Fruit fly (Drosophila melanogaster) whole organism, embryonic: ENCODE measurements around the gene CG14650.

Source experiments
- BtbVII ChIP-seq: fragments of 200-800 bp; sonication (Bioruptor generic); optimal IDR thresholded peaks from 3 replicates; lab custom pipeline; 2017; ENCODE audit warnings: missing biosample characterization, mild to moderate bottlenecking, missing genetic modification characterization
- CG10462 ChIP-seq: fragments of 200-800 bp; sonication (Bioruptor generic); optimal IDR thresholded peaks from 2 replicates; lab custom pipeline; 2016; ENCODE audit warnings: missing biosample characterization, missing genetic modification characterization
- CG11085 ChIP-seq: fragments of 200-800 bp; sonication (Bioruptor generic); IDR thresholded peaks from 2 replicates; pipeline ENCODE4 v1.3.6; 2022; ENCODE audit warnings: missing biosample characterization, missing genetic modification characterization
- CG11695 ChIP-seq: fragments of 200-800 bp; sonication (Bioruptor generic); IDR thresholded peaks from 3 replicates; pipeline ENCODE4 v1.3.6; 2022; ENCODE audit warnings: missing biosample characterization, missing genetic modification characterization
- CG12155 ChIP-seq: fragments of 200-800 bp; sonication (Bioruptor generic); optimal IDR thresholded peaks from 3 replicates; lab custom pipeline; 2016; ENCODE audit warnings: missing biosample characterization, missing genetic modification characterization
- CG15011 ChIP-seq: fragments of 200-800 bp; sonication (Bioruptor generic); optimal IDR thresholded peaks from 3 replicates; lab custom pipeline; 2018; ENCODE audit warnings: missing biosample characterization, mild to moderate bottlenecking, missing genetic modification characterization
- CG17802 ChIP-seq: fragments of 200-800 bp; sonication (Bioruptor generic); optimal IDR thresholded peaks from 2 replicates; lab custom pipeline; 2018; ENCODE audit warnings: missing biosample characterization, mild to moderate bottlenecking, missing genetic modification characterization, moderate library complexity
- CG30431 ChIP-seq: fragments of 200-800 bp; sonication (Bioruptor generic); optimal IDR thresholded peaks from 2 replicates; lab custom pipeline; 2017; ENCODE audit warnings: missing biosample characterization, missing genetic modification characterization
- CG34224 ChIP-seq: fragments of 200-800 bp; sonication (Bioruptor generic); IDR thresholded peaks from 3 replicates; pipeline ENCODE4 v1.3.6; 2022; ENCODE audit warnings: missing biosample characterization, missing genetic modification characterization; ENCODE audit not compliant: partially characterized antibody
- CG4282 ChIP-seq: fragments of 200-800 bp; sonication (Bioruptor generic); optimal IDR thresholded peaks from 2 replicates; lab custom pipeline; 2016; ENCODE audit warnings: missing biosample characterization, missing genetic modification characterization
- CG6654 ChIP-seq: fragments of 200-800 bp; sonication (Bioruptor generic); optimal IDR thresholded peaks from 2 replicates; lab custom pipeline; 2017; ENCODE audit warnings: missing biosample characterization, mild to moderate bottlenecking, missing genetic modification characterization
- CG8944 ChIP-seq: fragments of 200-800 bp; sonication (Bioruptor generic); optimal IDR thresholded peaks from 3 replicates; lab custom pipeline; 2016; ENCODE audit warnings: missing biosample characterization, missing genetic modification characterization
- CoRest ChIP-seq: fragments of 200-800 bp; sonication (Bioruptor generic); optimal IDR thresholded peaks from 3 replicates; lab custom pipeline; 2018; ENCODE audit warnings: missing biosample characterization, mild to moderate bottlenecking, missing genetic modification characterization, moderate library complexity
- Dad ChIP-seq: fragments of 200-800 bp; sonication (Bioruptor generic); optimal IDR thresholded peaks from 3 replicates; lab custom pipeline; 2016; ENCODE audit warnings: missing biosample characterization, missing genetic modification characterization
- Dek ChIP-seq: fragments of 200-800 bp; sonication (Bioruptor generic); optimal IDR thresholded peaks from 3 replicates; lab custom pipeline; 2019; ENCODE audit warnings: missing biosample characterization, mild to moderate bottlenecking, missing genetic modification characterization, moderate library complexity
- Dfd ChIP-seq, 2 experiments: fragments of >200 bp; optimal IDR thresholded peaks; 2 replicates each; lab custom pipeline; 2017; ENCODE audit warnings: missing biosample characterization in 2 of 2, missing genetic modification characterization in 2 of 2
- Dref ChIP-seq: fragments of 200-800 bp; sonication (Bioruptor generic); IDR thresholded peaks from 2 replicates; pipeline ENCODE4 v1.3.6; 2022; ENCODE audit warnings: missing biosample characterization, missing genetic modification characterization
- E2f1 ChIP-seq: fragments of 200-800 bp; sonication (Bioruptor generic); IDR thresholded peaks from 2 replicates; pipeline ENCODE4 v1.3.6; 2022; ENCODE audit warnings: missing biosample characterization, missing genetic modification characterization
- Elba2 ChIP-seq: fragments of 200-800 bp; sonication (Bioruptor generic); optimal IDR thresholded peaks from 3 replicates; lab custom pipeline; 2016; ENCODE audit warnings: missing biosample characterization, missing genetic modification characterization
- Ets65A ChIP-seq: fragments of 200-800 bp; sonication (Bioruptor generic); peaks from one replicate; lab custom pipeline; 2016; ENCODE audit warnings: missing biosample characterization, missing genetic modification characterization
- Ets97D ChIP-seq: fragments of 200-800 bp; sonication (Bioruptor generic); optimal IDR thresholded peaks from 3 replicates; lab custom pipeline; 2016; ENCODE audit warnings: missing biosample characterization, missing genetic modification characterization
- HLH4C ChIP-seq: fragments of 200-800 bp; sonication (Bioruptor generic); IDR thresholded peaks from 3 replicates; pipeline ENCODE4 v1.3.6; 2022; ENCODE audit warnings: missing biosample characterization, missing genetic modification characterization; ENCODE audit not compliant: partially characterized antibody
- Hey ChIP-seq: fragments of 200-800 bp; sonication (Bioruptor generic); optimal IDR thresholded peaks from 3 replicates; lab custom pipeline; 2018; ENCODE audit warnings: missing biosample characterization, mild to moderate bottlenecking, missing genetic modification characterization
- HmgZ ChIP-seq: fragments of 200-800 bp; sonication (Bioruptor generic); optimal IDR thresholded peaks from 2 replicates; lab custom pipeline; 2018; ENCODE audit warnings: missing biosample characterization, mild to moderate bottlenecking, missing genetic modification characterization
- Lim3 ChIP-seq: fragments of 200-800 bp; sonication (Bioruptor generic); IDR thresholded peaks from 2 replicates; pipeline ENCODE4 v1.3.6; 2022; ENCODE audit warnings: missing biosample characterization, missing genetic modification characterization
- NFAT ChIP-seq: fragments of 200-800 bp; sonication (Bioruptor generic); IDR thresholded peaks from 2 replicates; pipeline ENCODE4 v1.3.6; 2022; ENCODE audit warnings: missing biosample characterization, missing genetic modification characterization
- Oaz ChIP-seq: fragments of 200-800 bp; sonication (Bioruptor generic); IDR thresholded peaks from 2 replicates; pipeline ENCODE4 v1.3.6; 2022; ENCODE audit warnings: missing biosample characterization, missing genetic modification characterization
- Oli ChIP-seq: fragments of 200-800 bp; sonication (Bioruptor generic); optimal IDR thresholded peaks from 2 replicates; lab custom pipeline; 2018; ENCODE audit warnings: missing biosample characterization, mild to moderate bottlenecking, missing genetic modification characterization, moderate library complexity
- Sox102F ChIP-seq: fragments of 200-800 bp; sonication (Bioruptor generic); optimal IDR thresholded peaks from 2 replicates; lab custom pipeline; 2018; ENCODE audit warnings: missing biosample characterization, mild to moderate bottlenecking, missing genetic modification characterization, moderate library complexity
- Sry-δ ChIP-seq: fragments of 200-800 bp; sonication (Bioruptor generic); optimal IDR thresholded peaks from 2 replicates; lab custom pipeline; 2016; ENCODE audit warnings: missing biosample characterization, missing genetic modification characterization
- YL-1 ChIP-seq: fragments of 200-800 bp; sonication (Bioruptor generic); optimal IDR thresholded peaks from 3 replicates; lab custom pipeline; 2017; ENCODE audit warnings: missing biosample characterization, mild to moderate bottlenecking, missing genetic modification characterization
- ap ChIP-seq: fragments of 200-800 bp; sonication (Bioruptor generic); IDR thresholded peaks from 2 replicates; pipeline ENCODE4 v1.3.6; 2022; ENCODE audit warnings: missing biosample characterization, missing genetic modification characterization
- bab2 ChIP-seq: fragments of 200-800 bp; sonication (Bioruptor generic); optimal IDR thresholded peaks from 2 replicates; lab custom pipeline; 2016; ENCODE audit warnings: missing biosample characterization, missing genetic modification characterization
- chif ChIP-seq, 2 experiments: fragments of 200-800 bp; sonication (Bioruptor generic); optimal IDR thresholded peaks; 3 replicates each; lab custom pipeline; 2016; ENCODE audit warnings: missing biosample characterization in 2 of 2, missing genetic modification characterization in 2 of 2
- ci ChIP-seq: fragments of 200-800 bp; sonication (Bioruptor generic); IDR thresholded peaks from 3 replicates; pipeline ENCODE4 v1.3.6; 2022; ENCODE audit warnings: missing biosample characterization, missing genetic modification characterization
- emc ChIP-seq: fragments of 200-800 bp; sonication (Bioruptor generic); optimal IDR thresholded peaks from 2 replicates; lab custom pipeline; 2016; ENCODE audit warnings: missing biosample characterization, missing genetic modification characterization
- ewg ChIP-seq: fragments of 200-800 bp; sonication (Bioruptor generic); optimal IDR thresholded peaks from 3 replicates; lab custom pipeline; 2017; ENCODE audit warnings: mild to moderate bottlenecking, missing biosample characterization, missing genetic modification reagents, missing genetic modification characterization
- ftz-f1 ChIP-seq: fragments of 200-800 bp; sonication (Bioruptor generic); optimal IDR thresholded peaks from 2 replicates; lab custom pipeline; 2016; ENCODE audit warnings: missing biosample characterization, missing genetic modification characterization
- fu2 ChIP-seq: fragments of 200-800 bp; sonication (Bioruptor generic); optimal IDR thresholded peaks from 2 replicates; lab custom pipeline; 2016; ENCODE audit warnings: missing biosample characterization, missing genetic modification characterization
- grau ChIP-seq: fragments of 200-800 bp; optimal IDR thresholded peaks from 3 replicates; lab custom pipeline; 2019; ENCODE audit warnings: missing biosample characterization, mild to moderate bottlenecking, missing genetic modification characterization, moderate library complexity
- ken ChIP-seq: fragments of 200-800 bp; sonication (Bioruptor generic); IDR thresholded peaks from 3 replicates; pipeline ENCODE4 v1.3.6; 2022; ENCODE audit warnings: missing biosample characterization, missing genetic modification characterization
- lbe ChIP-seq: fragments of 200-800 bp; sonication (Bioruptor generic); optimal IDR thresholded peaks from 2 replicates; lab custom pipeline; 2016; ENCODE audit warnings: missing biosample characterization, mild to moderate bottlenecking, missing genetic modification characterization
- lilli ChIP-seq: fragments of 200-800 bp; sonication (Bioruptor generic); optimal IDR thresholded peaks from 3 replicates; lab custom pipeline; 2016; ENCODE audit warnings: missing biosample characterization, missing genetic modification characterization
- nerfin-2 ChIP-seq: fragments of 200-800 bp; sonication (Bioruptor generic); IDR thresholded peaks from 2 replicates; pipeline ENCODE4 v1.3.6; 2022; ENCODE audit warnings: missing biosample characterization, missing genetic modification characterization; ENCODE audit not compliant: partially characterized antibody
- p53 ChIP-seq: fragments of 200-800 bp; sonication (Bioruptor generic); optimal IDR thresholded peaks from 2 replicates; lab custom pipeline; 2016; ENCODE audit warnings: missing biosample characterization, missing genetic modification characterization
- ranshi ChIP-seq: fragments of 200-800 bp; sonication (Bioruptor generic); IDR thresholded peaks from 2 replicates; pipeline ENCODE4 v1.3.6; 2022; ENCODE audit warnings: missing biosample characterization, missing genetic modification characterization
- repo ChIP-seq: fragments of 200-800 bp; sonication (Bioruptor generic); optimal IDR thresholded peaks from 2 replicates; lab custom pipeline; 2016; ENCODE audit warnings: missing biosample characterization, missing genetic modification characterization
- scrt ChIP-seq: fragments of 200-800 bp; sonication (Bioruptor generic); optimal IDR thresholded peaks from 2 replicates; lab custom pipeline; 2018; ENCODE audit warnings: missing biosample characterization, mild to moderate bottlenecking, missing genetic modification characterization, moderate library complexity
- sob ChIP-seq: fragments of 200-800 bp; sonication (Bioruptor generic); IDR thresholded peaks from 2 replicates; pipeline ENCODE4 v1.3.6; 2022; ENCODE audit warnings: missing biosample characterization, missing genetic modification characterization
- tap ChIP-seq: fragments of 200-800 bp; optimal IDR thresholded peaks from 3 replicates; lab custom pipeline; 2019; ENCODE audit warnings: missing biosample characterization, mild to moderate bottlenecking, missing genetic modification characterization, moderate library complexity

The CG14650 gene

DNA sequence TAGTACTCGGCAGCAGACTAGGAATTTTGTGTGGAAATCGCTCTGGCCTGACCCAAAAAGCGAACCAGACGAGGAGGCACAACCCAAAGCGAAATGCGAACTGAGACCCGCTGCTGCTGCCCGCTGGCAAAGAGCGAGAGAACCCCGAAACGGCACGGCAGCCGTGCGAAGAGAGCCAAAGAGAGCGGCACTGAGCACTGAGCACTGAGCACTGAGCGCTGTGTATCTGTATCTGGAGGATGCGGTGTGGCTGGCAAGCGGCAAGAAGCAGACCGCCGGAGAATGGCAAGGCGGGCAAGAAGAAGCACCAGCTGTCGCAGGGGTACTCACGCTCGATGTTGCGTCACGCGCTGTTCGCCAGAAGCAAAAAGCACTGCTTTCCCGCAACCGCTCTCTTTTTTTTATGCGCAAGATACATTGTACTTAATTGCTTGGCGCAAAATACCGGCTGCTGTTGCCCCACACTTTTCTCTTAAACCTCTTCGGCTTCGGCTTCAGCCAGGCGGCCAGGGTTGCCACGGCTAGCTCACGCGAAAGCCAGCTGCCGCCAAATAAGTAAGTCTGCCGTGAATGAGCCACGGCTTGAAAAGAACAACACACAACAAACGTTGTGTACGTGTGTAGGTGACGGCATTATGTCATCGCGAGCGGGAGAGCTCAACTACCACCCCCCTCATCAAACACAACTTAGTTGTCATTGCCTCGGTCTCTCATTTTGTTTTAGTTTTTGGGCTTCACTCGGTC lies 16.2 kb downstream of the CG14650 start (continued):
- TF ChIP-seq lbe, result peak; percentile 47
- TF ChIP-seq CG11085 (GFP tag; lab: Robert Waterston, UW), result no peak
- TF ChIP-seq CG8944 (GFP tag; lab: Kevin White, UChicago), result no peak
- TF ChIP-seq CoRest (tag; lab: Kevin White, UChicago), result no peak
- peak; percentile 13 for TF ChIP-seq CG4282
- no peak for TF ChIP-seq Lim3
- TF ChIP-seq Oli (tag; lab: Kevin White, UChicago), result no peak
- no peak for TF ChIP-seq Elba2 (GFP tag; lab: Kevin White, UChicago)
- no peak for TF ChIP-seq Sox102F (GFP tag; lab: Kevin White, UChicago)
- TF ChIP-seq ftz-f1 (GFP tag; lab: Kevin White, UChicago), result peak; percentile 32
- TF ChIP-seq CG10462, result no peak
- TF ChIP-seq CG12155 (GFP tag; lab: Kevin White, UChicago), result no peak
- TF ChIP-seq Dref (GFP tag; lab: Robert Waterston, UW), result no peak
- peak; percentile 79; the same call in 2 of the 3 replicates for TF ChIP-seq ci (GFP tag; lab: Robert Waterston, UW)
- peak; percentile 19; the same call in 1 of the 3 replicates for TF ChIP-seq ken
- no peak for TF ChIP-seq Dek (tag; lab: Kevin White, UChicago)
- TF ChIP-seq ewg (GFP tag; lab: Kevin White, UChicago), result peak; percentile 77
- peak; percentile 41 for TF ChIP-seq HmgZ
- TF ChIP-seq CG30431 (GFP tag; lab: Kevin White, UChicago), result no peak
- TF ChIP-seq YL-1 (GFP tag; lab: Kevin White, UChicago), result peak; percentile 91
- no peak for TF ChIP-seq repo (GFP tag; lab: Kevin White, UChicago)
- TF ChIP-seq fu2 (GFP tag; lab: Kevin White, UChicago), result no peak
- TF ChIP-seq CG6654 (GFP tag; lab: Kevin White, UChicago), result no peak
- TF ChIP-seq Ets97D, result peak; percentile 49
- no peak for TF ChIP-seq Oaz (GFP tag; lab: Robert Waterston, UW)
- no peak for TF ChIP-seq Dfd (GFP tag; optimal IDR thresholded peaks at IDR 0.05; lab: Kevin White, UChicago)
- 0 out of 2 replicates have a peak, but pooled peaks have one; percentile 28 for TF ChIP-seq NFAT (GFP tag; lab: Robert Waterston, UW)
- TF ChIP-seq tap (tag; lab: Kevin White, UChicago), result no peak
- no peak for TF ChIP-seq bab2 (GFP tag; lab: Kevin White, UChicago)
- TF ChIP-seq Hey (tag; lab: Kevin White, UChicago), result peak; percentile 1
- no peak for TF ChIP-seq nerfin-2 (GFP tag; lab: Robert Waterston, UW)
- peak; percentile 33; the same call in 1 of the 2 replicates for TF ChIP-seq ranshi
- TF ChIP-seq E2f1 (GFP tag; lab: Robert Waterston, UW), result no peak
- peak; percentile 68 for TF ChIP-seq CG34224 (GFP tag; lab: Robert Waterston, UW)
- 0 out of 2 replicates have a peak, but pooled peaks have one; percentile 19 for TF ChIP-seq sob (GFP tag; lab: Robert Waterston, UW)
- TF ChIP-seq Dad, result peak; percentile 37
- no peak for TF ChIP-seq CG17802
- peak; percentile 47 for TF ChIP-seq scrt (GFP tag; lab: Kevin White, UChicago)
- peak; percentile 57 for TF ChIP-seq BtbVII (GFP tag; lab: Kevin White, UChicago)
- TF ChIP-seq grau (tag; lab: Kevin White, UChicago), result no peak
- TF ChIP-seq CG11695 (GFP tag; lab: Robert Waterston, UW), result peak; percentile 22; the same call in 1 of the 3 replicates
- TF ChIP-seq Ets65A (GFP tag; lab: Kevin White, UChicago), result no peak
- TF ChIP-seq Sry-δ (GFP tag; lab: Kevin White, UChicago), result peak; percentile 8
- TF ChIP-seq chif (GFP tag; optimal IDR thresholded peaks at IDR 0.05; lab: Kevin White, UChicago), result no peak
- no peak for TF ChIP-seq ap (GFP tag; lab: Robert Waterston, UW)
- TF ChIP-seq lilli (GFP tag; lab: Kevin White, UChicago), result peak; percentile 9
- TF ChIP-seq HLH4C (GFP tag; lab: Robert Waterston, UW), result peak; percentile 54; the same call in 2 of the 3 replicates
- no peak for TF ChIP-seq p53 (GFP tag; lab: Kevin White, UChicago)
- no peak for TF ChIP-seq emc (GFP tag; lab: Kevin White, UChicago)
- no peak for TF ChIP-seq CG15011 (GFP tag; lab: Kevin White, UChicago)
